Fruit fly (Drosophila melanogaster) whole organism, adult: ENCODE results near the gene PKD.
A peak's percentile ranks its signal among the peaks of the same experiment; 100 is the strongest.

Experiments
- CG11617 ChIP-seq: fragments of 200-800 bp; sonication (Bioruptor generic); optimal IDR thresholded peaks from 2 replicates; lab custom pipeline; 2017; ENCODE audit warnings: mild to moderate bottlenecking, missing biosample characterization, missing genetic modification reagents, missing genetic modification characterization
- CG12768 ChIP-seq: fragments of 200-800 bp; sonication (Bioruptor generic); optimal IDR thresholded peaks from 2 replicates; lab custom pipeline; 2017; ENCODE audit warnings: missing biosample characterization, missing genetic modification characterization, mild to moderate bottlenecking, moderate library complexity, missing genetic modification reagents
- CG14711 ChIP-seq: fragments of 200-800 bp; sonication (Bioruptor generic); optimal IDR thresholded peaks from 2 replicates; lab custom pipeline; 2018; ENCODE audit warnings: missing biosample characterization, mild to moderate bottlenecking, missing genetic modification characterization, moderate library complexity
- CG1620 ChIP-seq: fragments of 200-800 bp; sonication (Bioruptor generic); optimal IDR thresholded peaks from 2 replicates; lab custom pipeline; 2016; ENCODE audit warnings: missing biosample characterization, missing genetic modification characterization
- CG33017 ChIP-seq: fragments of 200-800 bp; sonication (Bioruptor generic); optimal IDR thresholded peaks from 2 replicates; lab custom pipeline; 2018; ENCODE audit warnings: missing biosample characterization, mild to moderate bottlenecking, missing genetic modification characterization, moderate library complexity
- CG5204 ChIP-seq: fragments of 200-800 bp; sonication (Bioruptor generic); optimal IDR thresholded peaks from 2 replicates; lab custom pipeline; 2016; ENCODE audit warnings: missing biosample characterization, missing genetic modification characterization
- CG7045 ChIP-seq: fragments of 200-800 bp; sonication (Bioruptor generic); optimal IDR thresholded peaks from 2 replicates; lab custom pipeline; 2017; ENCODE audit warnings: missing biosample characterization, mild to moderate bottlenecking, missing genetic modification characterization
- CG7101 ChIP-seq: fragments of 200-800 bp; sonication (Bioruptor generic); optimal IDR thresholded peaks from 2 replicates; lab custom pipeline; 2018; ENCODE audit warnings: missing biosample characterization, mild to moderate bottlenecking, missing genetic modification characterization, moderate library complexity
- Clk ChIP-seq: fragments of 200-800 bp; sonication (Bioruptor generic); optimal IDR thresholded peaks from 2 replicates; lab custom pipeline; 2017; ENCODE audit warnings: missing biosample characterization, missing genetic modification characterization
- Crg-1 ChIP-seq: fragments of 200-800 bp; sonication (Bioruptor generic); optimal IDR thresholded peaks from 2 replicates; lab custom pipeline; 2016; ENCODE audit warnings: missing biosample characterization, missing genetic modification characterization
- Hr96 ChIP-seq: fragments of 200-800 bp; sonication (Bioruptor generic); optimal IDR thresholded peaks from 2 replicates; lab custom pipeline; 2016; ENCODE audit warnings: missing biosample characterization, missing genetic modification characterization
- Mnt ChIP-seq: fragments of 200-800 bp; sonication (Bioruptor generic); optimal IDR thresholded peaks from 2 replicates; lab custom pipeline; 2016; ENCODE audit warnings: missing biosample characterization, mild to moderate bottlenecking, missing genetic modification characterization
- bab1 ChIP-seq: fragments of 200-800 bp; sonication (Bioruptor generic); optimal IDR thresholded peaks from 3 replicates; lab custom pipeline; 2019; ENCODE audit warnings: missing biosample characterization, mild to moderate bottlenecking, missing genetic modification characterization, moderate library complexity
- cic ChIP-seq: fragments of 200-800 bp; sonication (Bioruptor generic); optimal IDR thresholded peaks from 2 replicates; lab custom pipeline; 2017; ENCODE audit warnings: missing biosample characterization, mild to moderate bottlenecking, missing genetic modification characterization, moderate library complexity
- cnc ChIP-seq, 2 experiments: fragments of >200 bp; optimal IDR thresholded peaks; 2 replicates each; lab custom pipeline; 2017
- kay ChIP-seq: fragments of 200-800 bp; sonication (Bioruptor generic); peaks from one replicate; lab custom pipeline; 2016; ENCODE audit warnings: missing biosample characterization, missing genetic modification characterization, borderline replicate concordance
- ovo ChIP-seq: fragments of 200-800 bp; sonication (Bioruptor generic); optimal IDR thresholded peaks from 2 replicates; lab custom pipeline; 2016; ENCODE audit warnings: missing biosample characterization, missing genetic modification characterization
- pad ChIP-seq: fragments of 200-800 bp; sonication (Bioruptor generic); optimal IDR thresholded peaks from 3 replicates; lab custom pipeline; 2017; ENCODE audit warnings: missing biosample characterization, missing genetic modification characterization, mild to moderate bottlenecking, moderate library complexity, missing genetic modification reagents
- tj ChIP-seq: fragments of 200-800 bp; sonication (Bioruptor generic); optimal IDR thresholded peaks from 3 replicates; lab custom pipeline; 2017; ENCODE audit warnings: missing biosample characterization, mild to moderate bottlenecking, missing genetic modification characterization, moderate library complexity
- toe ChIP-seq: fragments of 200-800 bp; sonication (Bioruptor generic); optimal IDR thresholded peaks from 2 replicates; lab custom pipeline; 2016; ENCODE audit warnings: missing biosample characterization, missing genetic modification characterization

Gene PKD

DNA sequence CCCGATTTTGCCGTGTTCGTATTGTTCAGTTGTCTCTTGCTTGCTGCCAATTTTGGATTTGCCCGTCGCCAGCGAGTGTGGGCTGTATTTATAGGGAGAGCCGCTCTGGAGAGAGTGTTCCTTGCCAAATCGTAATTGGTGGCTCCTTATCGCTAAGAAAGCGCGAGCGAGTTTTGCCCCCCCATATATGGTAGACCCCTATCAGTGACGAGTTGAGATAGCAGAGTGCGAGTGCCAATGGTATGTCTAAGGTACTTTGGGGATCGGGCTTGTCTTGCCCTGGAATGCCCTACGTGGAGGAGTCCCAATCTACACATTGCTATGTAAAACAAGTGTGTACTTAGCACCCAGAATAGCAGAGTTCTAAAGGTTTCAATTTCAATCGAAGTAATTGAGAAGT lies 34.7 kb downstream of the PKD start, which contains the start of gene CG7142:
Gene CG7142 (minus strand): TSS at position 29 of the 400 bp plus-strand sequence.
- TF ChIP-seq kay (GFP tag; lab: Kevin White, UChicago) (peak; percentile 34), ovo (GFP tag; lab: Kevin White, UChicago) (no peak), CG33017 (tag; lab: Kevin White, UChicago) (peak; percentile 18), Mnt (peak; percentile 12), cic (peak; percentile 1)

dm6 chr3R:18277406-18277805 lies 36.8 kb downstream of the PKD start:
- TF ChIP-seq cnc (optimal IDR thresholded peaks at IDR 0.05; lab: Kevin White, UChicago) = no peak
- TF ChIP-seq kay (GFP tag; lab: Kevin White, UChicago) = no peak
- no peak for TF ChIP-seq Crg-1 (GFP tag; lab: Kevin White, UChicago)
- no peak for TF ChIP-seq ovo (GFP tag; lab: Kevin White, UChicago)
- no peak for TF ChIP-seq bab1 (GFP tag; lab: Kevin White, UChicago)
- no peak for TF ChIP-seq CG14711 (tag; lab: Kevin White, UChicago)
- TF ChIP-seq CG7045 (GFP tag; lab: Kevin White, UChicago) = no peak
- no peak for TF ChIP-seq Mnt
- no peak for TF ChIP-seq toe (GFP tag; lab: Kevin White, UChicago)
- TF ChIP-seq CG33017 (tag; lab: Kevin White, UChicago) = no peak
- no peak for TF ChIP-seq CG1620 (GFP tag; lab: Kevin White, UChicago)
- no peak for TF ChIP-seq tj (GFP tag; lab: Kevin White, UChicago)
- no peak for TF ChIP-seq Clk
- TF ChIP-seq CG7101 = no peak
- TF ChIP-seq CG12768 (GFP tag; lab: Kevin White, UChicago) = no peak
- no peak for TF ChIP-seq cic

dm6 chr3R:18276688-18277087 lies 37.5 kb downstream of the PKD start:
- no peak for TF ChIP-seq bab1 (GFP tag; lab: Kevin White, UChicago)
- no peak for TF ChIP-seq CG7101
- TF ChIP-seq pad (GFP tag; lab: Kevin White, UChicago) = no peak
- TF ChIP-seq CG12768 (GFP tag; lab: Kevin White, UChicago) = no peak
- no peak for TF ChIP-seq cic
- TF ChIP-seq cnc (optimal IDR thresholded peaks at IDR 0.05; lab: Kevin White, UChicago) = no peak
- TF ChIP-seq tj (GFP tag; lab: Kevin White, UChicago) = no peak
- no peak for TF ChIP-seq Crg-1 (GFP tag; lab: Kevin White, UChicago)
- no peak for TF ChIP-seq CG14711 (tag; lab: Kevin White, UChicago)
- no peak for TF ChIP-seq Hr96
- TF ChIP-seq ovo (GFP tag; lab: Kevin White, UChicago) = no peak
- TF ChIP-seq kay (GFP tag; lab: Kevin White, UChicago) = no peak
- TF ChIP-seq Clk = no peak
- TF ChIP-seq CG7045 (GFP tag; lab: Kevin White, UChicago) = no peak
- TF ChIP-seq CG33017 (tag; lab: Kevin White, UChicago) = no peak
- TF ChIP-seq toe (GFP tag; lab: Kevin White, UChicago) = no peak
- TF ChIP-seq CG1620 (GFP tag; lab: Kevin White, UChicago) = no peak
- no peak for TF ChIP-seq Mnt
- no peak for TF ChIP-seq CG5204 (GFP tag; lab: Kevin White, UChicago)

dm6 chr3R:18275113-18275782 lies 39.0 kb downstream of the PKD start:
- peak; percentile 81 for TF ChIP-seq CG33017 (tag; lab: Kevin White, UChicago)
- no peak for TF ChIP-seq cic
- TF ChIP-seq CG7101 = peak; percentile 45
- TF ChIP-seq ovo (GFP tag; lab: Kevin White, UChicago) = no peak
- TF ChIP-seq CG5204 (GFP tag; lab: Kevin White, UChicago) = no peak
- TF ChIP-seq CG14711 (tag; lab: Kevin White, UChicago) = peak; percentile 39
- TF ChIP-seq Hr96 = no peak
- peak; percentile 69 for TF ChIP-seq CG11617 (GFP tag; lab: Kevin White, UChicago)
- TF ChIP-seq bab1 (GFP tag; lab: Kevin White, UChicago) = peak; percentile 13
- TF ChIP-seq CG12768 (GFP tag; lab: Kevin White, UChicago) = no peak
- TF ChIP-seq pad (GFP tag; lab: Kevin White, UChicago) = no peak
- no peak for TF ChIP-seq CG7045 (GFP tag; lab: Kevin White, UChicago)

- TF ChIP-seq CG5204 (GFP tag; lab: Kevin White, UChicago) (no peak), CG7045 (GFP tag; lab: Kevin White, UChicago) (peak; percentile 33), Hr96 (peak; percentile 67), Crg-1 (GFP tag; lab: Kevin White, UChicago) (peak; percentile 55), Mnt (peak; percentile 66), tj (GFP tag; lab: Kevin White, UChicago) (peak; percentile 14), cnc (optimal IDR thresholded peaks at IDR 0.05; lab: Kevin White, UChicago) (no peak), ovo (GFP tag; lab: Kevin White, UChicago) (peak; percentile 41), cic (peak; percentile 5), CG7101 (peak; percentile 33), bab1 (GFP tag; lab: Kevin White, UChicago) (no peak), CG12768 (GFP tag; lab: Kevin White, UChicago) (peak; percentile 12), CG11617 (GFP tag; lab: Kevin White, UChicago) (peak; percentile 6), pad (GFP tag; lab: Kevin White, UChicago) (peak; percentile 13), CG33017 (tag; lab: Kevin White, UChicago) (peak; percentile 53), CG14711 (tag; lab: Kevin White, UChicago) (peak; percentile 47), toe (GFP tag; lab: Kevin White, UChicago) (no peak), CG1620 (GFP tag; lab: Kevin White, UChicago) (peak; percentile 66), kay (GFP tag; lab: Kevin White, UChicago) (no peak), Clk (peak; percentile 33)
These were observed 39.7 kb downstream of the PKD start, which contains the start of the genes Vps39 and eIF1A for dm6 chr3R:18274328-18275098. TSS of gene Vps39 (minus strand) at chr3R:18274446. TSS of gene eIF1A (plus strand) at chr3R:18274665.
